Fruit fly (Drosophila melanogaster) whole organism, embryonic: ENCODE results near the gene P5CDh2.
A peak's percentile ranks its signal among the peaks of the same experiment; 100 is the strongest.

ENCODE experiments used
- Abd-B ChIP-seq: fragments of 200-800 bp; sonication (Bioruptor generic); optimal IDR thresholded peaks from 2 replicates; lab custom pipeline; 2018; ENCODE audit warnings: missing biosample characterization, mild to moderate bottlenecking, missing genetic modification characterization, moderate library complexity
- Atf3 ChIP-seq: fragments of 200-800 bp; sonication (Bioruptor generic); optimal IDR thresholded peaks from 3 replicates; lab custom pipeline; 2016; ENCODE audit warnings: missing biosample characterization, missing genetic modification characterization
- Atf6 ChIP-seq: fragments of 200-800 bp; sonication (Bioruptor generic); IDR thresholded peaks from 2 replicates; pipeline ENCODE4 v1.3.6; 2022; ENCODE audit warnings: missing biosample characterization, missing genetic modification characterization
- BEAF-32 ChIP-seq: fragments of 200-800 bp; sonication (Bioruptor generic); optimal IDR thresholded peaks from 3 replicates; lab custom pipeline; 2017; ENCODE audit warnings: missing biosample characterization, missing genetic modification characterization, mild to moderate bottlenecking, moderate library complexity, missing genetic modification reagents
- BtbVII ChIP-seq: fragments of 200-800 bp; sonication (Bioruptor generic); optimal IDR thresholded peaks from 3 replicates; lab custom pipeline; 2017; ENCODE audit warnings: missing biosample characterization, mild to moderate bottlenecking, missing genetic modification characterization
- CG10147 ChIP-seq: fragments of 200-800 bp; sonication (Bioruptor generic); optimal IDR thresholded peaks from 2 replicates; lab custom pipeline; 2019; ENCODE audit warnings: missing biosample characterization, mild to moderate bottlenecking, missing genetic modification characterization, moderate library complexity
- CG1233 ChIP-seq: fragments of 200-800 bp; sonication (Bioruptor generic); optimal IDR thresholded peaks from 4 replicates; lab custom pipeline; 2018; ENCODE audit warnings: missing biosample characterization, mild to moderate bottlenecking, missing genetic modification characterization
- CG13296 ChIP-seq: fragments of 200-800 bp; sonication (Bioruptor generic); optimal IDR thresholded peaks from 3 replicates; lab custom pipeline; 2018; ENCODE audit warnings: missing biosample characterization, mild to moderate bottlenecking, missing genetic modification characterization
- CG15479 ChIP-seq: fragments of 200-800 bp; sonication (Bioruptor generic); optimal IDR thresholded peaks from 3 replicates; lab custom pipeline; 2019; ENCODE audit warnings: missing biosample characterization, mild to moderate bottlenecking, missing genetic modification characterization, moderate library complexity
- CG16815 ChIP-seq: fragments of 200-800 bp; sonication (Bioruptor generic); optimal IDR thresholded peaks from 3 replicates; lab custom pipeline; 2017; ENCODE audit warnings: missing biosample characterization, mild to moderate bottlenecking, missing genetic modification characterization
- CG17802 ChIP-seq: fragments of 200-800 bp; sonication (Bioruptor generic); optimal IDR thresholded peaks from 2 replicates; lab custom pipeline; 2018; ENCODE audit warnings: missing biosample characterization, mild to moderate bottlenecking, missing genetic modification characterization, moderate library complexity
- CG32772 ChIP-seq: fragments of 200-800 bp; sonication (Bioruptor generic); IDR thresholded peaks from 2 replicates; pipeline ENCODE4 v1.3.6; 2022; ENCODE audit warnings: missing biosample characterization, missing genetic modification characterization
- CG33213 ChIP-seq: fragments of 200-800 bp; sonication (Bioruptor generic); optimal IDR thresholded peaks from 3 replicates; lab custom pipeline; 2016; ENCODE audit warnings: missing biosample characterization, missing genetic modification characterization
- CG4404 ChIP-seq: fragments of 200-800 bp; sonication (Bioruptor generic); IDR thresholded peaks from 2 replicates; pipeline ENCODE4 v1.3.6; 2022; ENCODE audit warnings: missing biosample characterization, missing genetic modification characterization
- CG7839 ChIP-seq: fragments of 200-800 bp; sonication (Bioruptor generic); optimal IDR thresholded peaks from 3 replicates; lab custom pipeline; 2018; ENCODE audit warnings: missing biosample characterization, mild to moderate bottlenecking, missing genetic modification characterization, moderate library complexity
- CG8359 ChIP-seq: fragments of 200-800 bp; sonication (Bioruptor generic); optimal IDR thresholded peaks from 2 replicates; lab custom pipeline; 2017; ENCODE audit warnings: missing biosample characterization, mild to moderate bottlenecking, missing genetic modification characterization, borderline replicate concordance
- CG8478 ChIP-seq: fragments of >200 bp; optimal IDR thresholded peaks from 2 replicates; lab custom pipeline; 2018
- CG9797 ChIP-seq: fragments of 200-800 bp; sonication (Bioruptor generic); optimal IDR thresholded peaks from 3 replicates; lab custom pipeline; 2018; ENCODE audit warnings: missing biosample characterization, mild to moderate bottlenecking, missing genetic modification characterization
- D19B ChIP-seq: fragments of 200-800 bp; sonication (Bioruptor generic); optimal IDR thresholded peaks from 2 replicates; lab custom pipeline; 2017; ENCODE audit warnings: missing biosample characterization, mild to moderate bottlenecking, missing genetic modification characterization
- Doc3 ChIP-seq: fragments of 200-800 bp; sonication (Bioruptor generic); IDR thresholded peaks from 3 replicates; pipeline ENCODE4 v1.3.6; 2022; ENCODE audit warnings: missing biosample characterization, missing genetic modification characterization; ENCODE audit not compliant: partially characterized antibody
- E2f2 ChIP-seq: fragments of 200-800 bp; sonication (Bioruptor generic); IDR thresholded peaks from 2 replicates; pipeline ENCODE4 v1.3.6; 2022; ENCODE audit warnings: missing biosample characterization, missing genetic modification characterization
- Fer2 ChIP-seq: fragments of 200-800 bp; sonication (Bioruptor generic); optimal IDR thresholded peaks from 2 replicates; lab custom pipeline; 2018; ENCODE audit warnings: missing biosample characterization, mild to moderate bottlenecking, missing genetic modification characterization, moderate library complexity
- H15 ChIP-seq: fragments of 200-800 bp; sonication (Bioruptor generic); IDR thresholded peaks from 3 replicates; pipeline ENCODE4 v1.3.6; 2022; ENCODE audit warnings: missing biosample characterization, missing genetic modification characterization
- Hmr ChIP-seq: fragments of 200-800 bp; sonication (Bioruptor generic); optimal IDR thresholded peaks from 3 replicates; lab custom pipeline; 2017; ENCODE audit warnings: mild to moderate bottlenecking, missing biosample characterization, missing genetic modification reagents, missing genetic modification characterization
- Hr39 ChIP-seq: fragments of >200 bp; optimal IDR thresholded peaks from 2 replicates; lab custom pipeline; 2017
- Nf-YB ChIP-seq: fragments of 200-800 bp; sonication (Bioruptor generic); optimal IDR thresholded peaks from 3 replicates; lab custom pipeline; 2019; ENCODE audit warnings: missing biosample characterization, mild to moderate bottlenecking, missing genetic modification characterization, moderate library complexity
- Oaz ChIP-seq: fragments of 200-800 bp; sonication (Bioruptor generic); IDR thresholded peaks from 2 replicates; pipeline ENCODE4 v1.3.6; 2022; ENCODE audit warnings: missing biosample characterization, missing genetic modification characterization
- Optix ChIP-seq: fragments of 200-800 bp; sonication (Bioruptor generic); IDR thresholded peaks from 3 replicates; pipeline ENCODE4 v1.3.6; 2022; ENCODE audit warnings: missing biosample characterization, missing genetic modification characterization
- Ravus ChIP-seq: fragments of 200-800 bp; sonication (Bioruptor generic); IDR thresholded peaks from 2 replicates; pipeline ENCODE4 v1.3.6; 2022; ENCODE audit warnings: missing biosample characterization, missing genetic modification characterization
- Ssrp ChIP-seq: fragments of 200-800 bp; sonication (Bioruptor generic); optimal IDR thresholded peaks from 2 replicates; lab custom pipeline; 2018; ENCODE audit warnings: missing biosample characterization, mild to moderate bottlenecking, missing genetic modification characterization, moderate library complexity
- Taf1 ChIP-seq: fragments of 200-800 bp; sonication (Bioruptor generic); IDR thresholded peaks from 2 replicates; pipeline ENCODE4 v1.3.6; 2022; ENCODE audit warnings: missing biosample characterization, missing genetic modification characterization
- ara ChIP-seq: fragments of 200-800 bp; sonication (Bioruptor generic); IDR thresholded peaks from 2 replicates; pipeline ENCODE4 v1.3.6; 2022; ENCODE audit warnings: missing biosample characterization, missing genetic modification characterization
- az2 ChIP-seq: fragments of 200-800 bp; sonication (Bioruptor generic); optimal IDR thresholded peaks from 3 replicates; lab custom pipeline; 2016; ENCODE audit warnings: missing biosample characterization, missing genetic modification characterization
- caup ChIP-seq: fragments of 200-800 bp; sonication (Bioruptor generic); optimal IDR thresholded peaks from 3 replicates; lab custom pipeline; 2017; ENCODE audit warnings: missing biosample characterization, mild to moderate bottlenecking, missing genetic modification characterization, moderate library complexity; ENCODE audit not compliant: severe bottlenecking
- cg ChIP-seq: fragments of 200-800 bp; sonication (Bioruptor generic); optimal IDR thresholded peaks from 3 replicates; lab custom pipeline; 2019; ENCODE audit warnings: missing biosample characterization, mild to moderate bottlenecking, missing genetic modification characterization, moderate library complexity
- corto ChIP-seq: fragments of 200-800 bp; sonication (Bioruptor generic); optimal IDR thresholded peaks from 2 replicates; lab custom pipeline; 2016; ENCODE audit warnings: missing biosample characterization, mild to moderate bottlenecking, missing genetic modification characterization, moderate library complexity
- cwo ChIP-seq: fragments of 200-800 bp; sonication (Bioruptor generic); optimal IDR thresholded peaks from 3 replicates; lab custom pipeline; 2017; ENCODE audit warnings: missing biosample characterization, missing genetic modification characterization, mild to moderate bottlenecking, moderate library complexity, missing genetic modification reagents
- da ChIP-seq: fragments of 200-800 bp; sonication (Bioruptor generic); optimal IDR thresholded peaks from 2 replicates; lab custom pipeline; 2016; ENCODE audit warnings: missing biosample characterization, missing genetic modification characterization
- ewg ChIP-seq: fragments of 200-800 bp; sonication (Bioruptor generic); optimal IDR thresholded peaks from 3 replicates; lab custom pipeline; 2017; ENCODE audit warnings: mild to moderate bottlenecking, missing biosample characterization, missing genetic modification reagents, missing genetic modification characterization
- gce ChIP-seq: fragments of 200-800 bp; sonication (Bioruptor generic); IDR thresholded peaks from 3 replicates; pipeline ENCODE4 v1.3.6; 2022; ENCODE audit warnings: missing biosample characterization, missing genetic modification characterization
- gro ChIP-seq: fragments of 200-800 bp; sonication (Bioruptor generic); optimal IDR thresholded peaks from 2 replicates; lab custom pipeline; 2016; ENCODE audit warnings: missing biosample characterization, missing genetic modification characterization
- hb ChIP-seq: fragments of 200-800 bp; sonication (Bioruptor generic); IDR thresholded peaks from 3 replicates; pipeline ENCODE4 v1.3.6; 2022; ENCODE audit warnings: missing biosample characterization, missing genetic modification characterization; ENCODE audit not compliant: partially characterized antibody
- hth ChIP-seq: fragments of >200 bp; optimal IDR thresholded peaks from 2 replicates; lab custom pipeline; 2017; ENCODE audit warnings: inconsistent platforms
- insv ChIP-seq, 2 experiments: fragments of 200-800 bp; sonication (Bioruptor generic); optimal IDR thresholded peaks; 3 replicates each; lab custom pipeline; 2016 to 2018; ENCODE audit warnings: missing biosample characterization in 2 of 2, missing genetic modification characterization in 2 of 2
- klu ChIP-seq: fragments of 200-800 bp; sonication (Bioruptor generic); IDR thresholded peaks from 2 replicates; pipeline ENCODE4 v1.3.6; 2022; ENCODE audit warnings: missing biosample characterization, missing genetic modification characterization
- peb ChIP-seq: fragments of 200-800 bp; sonication (Bioruptor generic); IDR thresholded peaks from 2 replicates; pipeline ENCODE4 v1.3.6; 2022; ENCODE audit warnings: missing biosample characterization, missing genetic modification characterization
- psq ChIP-seq: fragments of 200-800 bp; sonication (Bioruptor generic); optimal IDR thresholded peaks from 2 replicates; lab custom pipeline; 2017; ENCODE audit warnings: missing biosample characterization, missing genetic modification characterization
- run ChIP-seq: fragments of 200-800 bp; sonication (Bioruptor generic); optimal IDR thresholded peaks from 3 replicates; lab custom pipeline; 2018; ENCODE audit warnings: missing biosample characterization, mild to moderate bottlenecking, missing genetic modification characterization
- sens-2 ChIP-seq: fragments of 200-800 bp; sonication (Bioruptor generic); IDR thresholded peaks from 2 replicates; pipeline ENCODE4 v1.3.6; 2022; ENCODE audit warnings: missing biosample characterization, missing genetic modification characterization
- sisA ChIP-seq: fragments of 200-800 bp; sonication (Bioruptor generic); IDR thresholded peaks from 2 replicates; pipeline ENCODE4 v1.3.6; 2022; ENCODE audit warnings: missing biosample characterization, missing genetic modification characterization
- stc ChIP-seq: fragments of 200-800 bp; sonication (Bioruptor generic); IDR thresholded peaks from 2 replicates; pipeline ENCODE4 v1.3.6; 2022; ENCODE audit warnings: missing biosample characterization, missing genetic modification characterization

Gene P5CDh2

dm6 chr3R:21852579-21853233, 25.0 kb upstream of the P5CDh2 start (continued):
- TF ChIP-seq Optix (GFP tag; lab: Robert Waterston, UW) (no peak), cg (GFP tag; lab: Kevin White, UChicago) (no peak), gce (GFP tag; lab: Robert Waterston, UW) (no peak), Hr39 (no peak), hth (lab: Kevin White, UChicago) (no peak), CG8478 (no peak), CG9797 (GFP tag; lab: Kevin White, UChicago) (no peak), Hmr (peak; percentile 51), caup (GFP tag; lab: Kevin White, UChicago) (no peak), ara (GFP tag; lab: Robert Waterston, UW) (no peak), Nf-YB (GFP tag; lab: Kevin White, UChicago) (no peak), CG16815 (GFP tag; lab: Kevin White, UChicago) (no peak), H15 (GFP tag; lab: Robert Waterston, UW) (no peak), klu (no peak), CG32772 (GFP tag; lab: Robert Waterston, UW) (no peak), Doc3 (GFP tag; lab: Robert Waterston, UW) (no peak), Atf6 (GFP tag; lab: Robert Waterston, UW) (peak; percentile 59; the same call in 1 of the 2 replicates), Atf3 (GFP tag; lab: Kevin White, UChicago) (no peak), sens-2 (GFP tag; lab: Robert Waterston, UW) (no peak), az2 (GFP tag; lab: Kevin White, UChicago) (no peak), gro (GFP tag; lab: Kevin White, UChicago) (no peak), CG8359 (GFP tag; lab: Kevin White, UChicago) (no peak), BtbVII (GFP tag; lab: Kevin White, UChicago) (no peak), CG13296 (GFP tag; lab: Kevin White, UChicago) (peak; percentile 15), CG33213 (no peak), CG10147 (GFP tag; lab: Kevin White, UChicago) (peak; percentile 36), hb (no peak), CG4404 (GFP tag; lab: Robert Waterston, UW) (no peak), cwo (GFP tag; lab: Kevin White, UChicago) (peak; percentile 5), E2f2 (no peak), peb (no peak), ewg (GFP tag; lab: Kevin White, UChicago) (no peak), da (GFP tag; lab: Kevin White, UChicago) (no peak), Fer2 (tag; lab: Kevin White, UChicago) (no peak), sisA (no peak), Ssrp (peak; percentile 3), stc (no peak), corto (GFP tag; lab: Kevin White, UChicago) (no peak), psq (GFP tag; lab: Kevin White, UChicago) (peak; percentile 79), Abd-B (GFP tag; lab: Kevin White, UChicago) (no peak), CG1233 (GFP tag; lab: Kevin White, UChicago) (no peak), Oaz (GFP tag; lab: Robert Waterston, UW) (no peak), CG7839 (tag; lab: Kevin White, UChicago) (peak; percentile 45), run (tag; lab: Kevin White, UChicago) (no peak), CG15479 (GFP tag; lab: Kevin White, UChicago) (no peak), Taf1 (GFP tag; lab: Robert Waterston, UW) (no peak), insv (GFP tag; optimal IDR thresholded peaks at IDR 0.05; lab: Kevin White, UChicago) (no peak), BEAF-32 (no peak), CG17802 (tag; lab: Kevin White, UChicago) (no peak), D19B (GFP tag; lab: Kevin White, UChicago) (no peak), Ravus (GFP tag; lab: Robert Waterston, UW) (no peak)
